Worm (Caenorhabditis elegans): ENCODE measurements around the gene Y69A2AR.28.

DNA sequence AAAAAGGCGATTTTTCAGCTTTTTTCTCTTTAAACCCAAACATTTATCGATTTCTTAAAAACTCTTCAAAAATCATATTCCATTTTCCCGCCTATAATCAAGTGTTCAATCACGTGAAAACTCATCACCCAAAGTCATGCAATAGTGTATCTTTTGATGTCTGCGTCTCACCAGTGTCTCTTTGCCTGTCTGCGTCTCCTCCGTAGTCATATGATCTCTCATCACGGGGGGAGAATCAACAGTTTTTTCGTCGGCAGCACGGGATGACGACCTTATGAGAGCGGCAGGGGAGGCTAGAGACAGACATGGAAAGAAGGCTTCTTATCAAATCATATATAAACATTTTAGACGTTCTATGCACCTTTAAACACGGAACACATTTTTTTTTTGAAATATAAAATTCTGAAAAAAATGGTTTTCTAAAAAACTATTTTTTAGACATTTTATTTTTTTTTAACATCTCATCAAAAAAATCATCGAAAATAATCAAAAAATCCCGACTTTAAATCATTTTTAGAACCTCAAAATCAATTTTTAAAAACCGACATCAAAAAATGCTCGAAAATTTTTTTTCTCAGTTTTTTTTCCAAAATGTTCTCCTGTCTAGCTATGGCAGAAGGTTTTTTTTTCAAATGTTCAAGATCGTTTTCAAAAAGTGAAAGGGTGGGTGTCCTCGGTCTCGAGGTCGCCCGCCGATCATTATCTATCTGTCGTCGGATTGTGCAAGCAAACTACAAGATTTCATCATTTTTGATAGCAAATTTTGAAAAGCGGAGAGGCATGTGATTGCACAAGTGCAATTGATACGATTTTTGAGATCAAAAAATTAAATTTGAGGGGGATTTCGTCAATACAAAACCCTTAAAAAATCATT, 10.6 kb downstream of the Y69A2AR.28 start:
- TF ChIP-seq snpc-4 (tag; optimal IDR thresholded peaks at IDR 0.05) (peak; percentile 89), alr-1 (tag; optimal IDR thresholded peaks at IDR 0.05; ENCODE audit: borderline replicate concordance) (no peak), lin-15B (tag; optimal IDR thresholded peaks at IDR 0.05) (peak; percentile 53), lin-35 (GFP tag; optimal IDR thresholded peaks at IDR 0.05) (peak; percentile 89 to 96), nhr-237 (tag; optimal IDR thresholded peaks at IDR 0.05) (peak; percentile 90), sox-4 (tag; optimal IDR thresholded peaks at IDR 0.05) (peak; percentile 98), lsy-2 (tag; optimal IDR thresholded peaks at IDR 0.05) (peak; percentile 95 to 96), ztf-11 (tag; optimal IDR thresholded peaks at IDR 0.05) (peak in 1 of 2 experiments; percentile 86), nhr-12 (tag; optimal IDR thresholded peaks at IDR 0.05) (peak; percentile 34), mep-1 (tag; optimal IDR thresholded peaks at IDR 0.05) (peak; percentile 99), egl-27 (tag; optimal IDR thresholded peaks at IDR 0.05) (peak in 1 of 2 experiments; percentile 71), elt-3 (tag; optimal IDR thresholded peaks at IDR 0.05) (peak in 5 of 6 experiments; percentile 31 to 100 (median 95)), pag-3 (tag; optimal IDR thresholded peaks at IDR 0.05; ENCODE audit: borderline replicate concordance, insufficient read depth) (peak; percentile 66)
